Fruit fly (Drosophila melanogaster) whole organism, embryonic: Measurements from ENCODE around the gene ABCB7.

Source experiments
- Atf3 ChIP-seq: fragments of 200-800 bp; sonication (Bioruptor generic); optimal IDR thresholded peaks from 3 replicates; lab custom pipeline; 2016; ENCODE audit warnings: missing biosample characterization, missing genetic modification characterization
- B-H1 ChIP-seq: fragments of 200-800 bp; sonication (Bioruptor generic); IDR thresholded peaks from 3 replicates; pipeline ENCODE4 v1.3.6; 2022; ENCODE audit warnings: missing biosample characterization, missing genetic modification characterization
- BtbVII ChIP-seq: fragments of 200-800 bp; sonication (Bioruptor generic); optimal IDR thresholded peaks from 3 replicates; lab custom pipeline; 2017; ENCODE audit warnings: missing biosample characterization, mild to moderate bottlenecking, missing genetic modification characterization
- CG10654 ChIP-seq: fragments of 200-800 bp; sonication (Bioruptor generic); optimal IDR thresholded peaks from 2 replicates; lab custom pipeline; 2016; ENCODE audit warnings: missing biosample characterization, missing genetic modification characterization
- CG11093 ChIP-seq: fragments of 200-800 bp; sonication (Bioruptor generic); IDR thresholded peaks from 3 replicates; pipeline ENCODE4 v1.3.6; 2022; ENCODE audit warnings: missing biosample characterization, missing genetic modification characterization
- CG12071 ChIP-seq: fragments of 200-800 bp; sonication (Bioruptor generic); optimal IDR thresholded peaks from 3 replicates; lab custom pipeline; 2018; ENCODE audit warnings: missing biosample characterization, mild to moderate bottlenecking, missing genetic modification characterization
- CG12219 ChIP-seq: fragments of 200-800 bp; sonication (Bioruptor generic); optimal IDR thresholded peaks from 3 replicates; lab custom pipeline; 2018; ENCODE audit warnings: missing biosample characterization, mild to moderate bottlenecking, missing genetic modification characterization
- CG14014 ChIP-seq: fragments of 200-800 bp; sonication (Bioruptor generic); IDR thresholded peaks from 2 replicates; pipeline ENCODE4 v1.3.6; 2022; ENCODE audit warnings: missing biosample characterization, missing genetic modification characterization
- CG14710 ChIP-seq: fragments of 200-800 bp; sonication (Bioruptor generic); optimal IDR thresholded peaks from 3 replicates; lab custom pipeline; 2019; ENCODE audit warnings: missing biosample characterization, mild to moderate bottlenecking, missing genetic modification characterization, moderate library complexity
- CG30020 ChIP-seq: fragments of 200-800 bp; optimal IDR thresholded peaks from 2 replicates; lab custom pipeline; 2019; ENCODE audit warnings: missing biosample characterization, mild to moderate bottlenecking, missing genetic modification characterization, moderate library complexity
- CG31224 ChIP-seq: fragments of 200-800 bp; sonication (Bioruptor generic); IDR thresholded peaks from 2 replicates; pipeline ENCODE4 v1.3.6; 2022; ENCODE audit warnings: missing biosample characterization, missing genetic modification characterization
- CG3281 ChIP-seq: fragments of 200-800 bp; sonication (Bioruptor generic); optimal IDR thresholded peaks from 3 replicates; lab custom pipeline; 2017; ENCODE audit warnings: missing biosample characterization, mild to moderate bottlenecking, missing genetic modification characterization
- CG4282 ChIP-seq: fragments of 200-800 bp; sonication (Bioruptor generic); optimal IDR thresholded peaks from 2 replicates; lab custom pipeline; 2016; ENCODE audit warnings: missing biosample characterization, missing genetic modification characterization
- CG4360 ChIP-seq: fragments of 200-800 bp; sonication (Bioruptor generic); IDR thresholded peaks from 2 replicates; pipeline ENCODE4 v1.3.6; 2022; ENCODE audit warnings: missing biosample characterization, missing genetic modification characterization
- CG4404 ChIP-seq: fragments of 200-800 bp; sonication (Bioruptor generic); IDR thresholded peaks from 2 replicates; pipeline ENCODE4 v1.3.6; 2022; ENCODE audit warnings: missing biosample characterization, missing genetic modification characterization
- CG4424 ChIP-seq: fragments of 200-800 bp; sonication (Bioruptor generic); optimal IDR thresholded peaks from 3 replicates; lab custom pipeline; 2016; ENCODE audit warnings: missing biosample characterization, missing genetic modification characterization
- CG4730 ChIP-seq: fragments of 200-800 bp; sonication (Bioruptor generic); IDR thresholded peaks from 2 replicates; pipeline ENCODE4 v1.3.6; 2022; ENCODE audit warnings: missing biosample characterization, missing genetic modification characterization
- CG8478 ChIP-seq: fragments of >200 bp; optimal IDR thresholded peaks from 2 replicates; lab custom pipeline; 2018
- CG8765 ChIP-seq: fragments of 200-800 bp; sonication (Bioruptor generic); IDR thresholded peaks from 2 replicates; pipeline ENCODE4 v1.3.6; 2022; ENCODE audit warnings: missing biosample characterization, missing genetic modification characterization
- CG9727 ChIP-seq: fragments of 200-800 bp; sonication (Bioruptor generic); optimal IDR thresholded peaks from 3 replicates; lab custom pipeline; 2017; ENCODE audit warnings: missing biosample characterization, mild to moderate bottlenecking, missing genetic modification characterization
- CHES-1-like ChIP-seq: fragments of 200-800 bp; sonication (Bioruptor generic); optimal IDR thresholded peaks from 2 replicates; lab custom pipeline; 2016; ENCODE audit warnings: missing biosample characterization, missing genetic modification characterization
- Dll ChIP-seq: fragments of 200-800 bp; sonication (Bioruptor generic); IDR thresholded peaks from 4 replicates; pipeline ENCODE4 v1.3.6; 2022; ENCODE audit warnings: missing biosample characterization, missing genetic modification characterization; ENCODE audit not compliant: partially characterized antibody
- HmgD ChIP-seq: fragments of 200-800 bp; sonication (Bioruptor generic); optimal IDR thresholded peaks from 3 replicates; lab custom pipeline; 2016; ENCODE audit warnings: missing biosample characterization, missing genetic modification characterization
- Hr51 ChIP-seq, 2 experiments: fragments of 200-800 bp; sonication (Bioruptor generic); optimal IDR thresholded peaks; 2 replicates in 1 of 2; 3 replicates in 1 of 2; lab custom pipeline; 2016 to 2018; ENCODE audit warnings: missing biosample characterization in 2 of 2, missing genetic modification characterization in 2 of 2, mild to moderate bottlenecking in 1 of 2, moderate library complexity in 1 of 2
- Hr78 ChIP-seq, 2 experiments: fragments of 200-800 bp in 1 of 2; fragments of >200 bp in 1 of 2; sonication (Bioruptor generic) in 1 of 2; optimal IDR thresholded peaks; 2 replicates each; lab custom pipeline; 2017 to 2019; ENCODE audit warnings: missing biosample characterization in 2 of 2, missing genetic modification characterization in 2 of 2, mild to moderate bottlenecking in 1 of 2, moderate library complexity in 1 of 2
- Kr ChIP-seq: fragments of 200-800 bp; sonication (Bioruptor generic); optimal IDR thresholded peaks from 2 replicates; lab custom pipeline; 2017; ENCODE audit warnings: missing biosample characterization, mild to moderate bottlenecking, missing genetic modification characterization
- Nf-YA ChIP-seq: fragments of 200-800 bp; sonication (Bioruptor generic); IDR thresholded peaks from 2 replicates; pipeline ENCODE4 v1.3.6; 2022; ENCODE audit warnings: missing biosample characterization, missing genetic modification characterization
- Ravus ChIP-seq: fragments of 200-800 bp; sonication (Bioruptor generic); IDR thresholded peaks from 2 replicates; pipeline ENCODE4 v1.3.6; 2022; ENCODE audit warnings: missing biosample characterization, missing genetic modification characterization
- YL-1 ChIP-seq: fragments of 200-800 bp; sonication (Bioruptor generic); optimal IDR thresholded peaks from 3 replicates; lab custom pipeline; 2017; ENCODE audit warnings: missing biosample characterization, mild to moderate bottlenecking, missing genetic modification characterization
- ab ChIP-seq: fragments of 200-800 bp; sonication (Bioruptor generic); optimal IDR thresholded peaks from 2 replicates; lab custom pipeline; 2016; ENCODE audit warnings: missing biosample characterization, missing genetic modification characterization
- bigmax ChIP-seq: fragments of 200-800 bp; sonication (Bioruptor generic); optimal IDR thresholded peaks from 2 replicates; lab custom pipeline; 2018; ENCODE audit warnings: missing biosample characterization, mild to moderate bottlenecking, missing genetic modification characterization
- bowl ChIP-seq: fragments of 200-800 bp; sonication (Bioruptor generic); IDR thresholded peaks from 2 replicates; pipeline ENCODE4 v1.3.6; 2022; ENCODE audit warnings: missing biosample characterization, missing genetic modification characterization
- ci ChIP-seq: fragments of 200-800 bp; sonication (Bioruptor generic); IDR thresholded peaks from 3 replicates; pipeline ENCODE4 v1.3.6; 2022; ENCODE audit warnings: missing biosample characterization, missing genetic modification characterization
- crp ChIP-seq, 2 experiments: fragments of 200-800 bp; sonication (Bioruptor generic); optimal IDR thresholded peaks; 2 replicates in 1 of 2; 3 replicates in 1 of 2; lab custom pipeline; 2017; ENCODE audit warnings: missing biosample characterization in 2 of 2, missing genetic modification characterization in 2 of 2, mild to moderate bottlenecking in 1 of 2, moderate library complexity in 1 of 2
- dmrt99B ChIP-seq: fragments of 200-800 bp; sonication (Bioruptor generic); optimal IDR thresholded peaks from 2 replicates; lab custom pipeline; 2018; ENCODE audit warnings: missing biosample characterization, mild to moderate bottlenecking, missing genetic modification characterization, moderate library complexity
- en ChIP-seq: fragments of 200-800 bp; sonication (Bioruptor generic); optimal IDR thresholded peaks from 2 replicates; lab custom pipeline; 2016; ENCODE audit warnings: missing biosample characterization, missing genetic modification characterization
- klu ChIP-seq: fragments of 200-800 bp; sonication (Bioruptor generic); IDR thresholded peaks from 2 replicates; pipeline ENCODE4 v1.3.6; 2022; ENCODE audit warnings: missing biosample characterization, missing genetic modification characterization
- lov ChIP-seq, 2 experiments: fragments of 200-800 bp in 1 of 2; fragments of >200 bp in 1 of 2; sonication (Bioruptor generic) in 1 of 2; IDR thresholded peaks in 1 of 2; optimal IDR thresholded peaks in 1 of 2; 2 replicates in 1 of 2; 3 replicates in 1 of 2; pipeline versions ENCODE4 v1.3.6 to Lab custom; 2017 to 2022; ENCODE audit warnings: missing biosample characterization in 1 of 2, missing genetic modification characterization in 1 of 2
- nom ChIP-seq: fragments of 200-800 bp; sonication (Bioruptor generic); optimal IDR thresholded peaks from 2 replicates; lab custom pipeline; 2017; ENCODE audit warnings: missing biosample characterization, missing genetic modification characterization, mild to moderate bottlenecking, moderate library complexity, missing genetic modification reagents
- sima ChIP-seq: fragments of 200-800 bp; sonication (Bioruptor generic); optimal IDR thresholded peaks from 2 replicates; lab custom pipeline; 2016; ENCODE audit warnings: missing biosample characterization, missing genetic modification characterization
- tio ChIP-seq: fragments of 200-800 bp; sonication (Bioruptor generic); optimal IDR thresholded peaks from 2 replicates; lab custom pipeline; 2017; ENCODE audit warnings: missing biosample characterization, missing genetic modification characterization, inconsistent platforms
- tna ChIP-seq: fragments of 200-800 bp; sonication (Bioruptor generic); IDR thresholded peaks from 2 replicates; pipeline ENCODE4 v1.3.6; 2022; ENCODE audit warnings: missing biosample characterization, missing genetic modification characterization; ENCODE audit not compliant: partially characterized antibody

The ABCB7 gene

DNA sequence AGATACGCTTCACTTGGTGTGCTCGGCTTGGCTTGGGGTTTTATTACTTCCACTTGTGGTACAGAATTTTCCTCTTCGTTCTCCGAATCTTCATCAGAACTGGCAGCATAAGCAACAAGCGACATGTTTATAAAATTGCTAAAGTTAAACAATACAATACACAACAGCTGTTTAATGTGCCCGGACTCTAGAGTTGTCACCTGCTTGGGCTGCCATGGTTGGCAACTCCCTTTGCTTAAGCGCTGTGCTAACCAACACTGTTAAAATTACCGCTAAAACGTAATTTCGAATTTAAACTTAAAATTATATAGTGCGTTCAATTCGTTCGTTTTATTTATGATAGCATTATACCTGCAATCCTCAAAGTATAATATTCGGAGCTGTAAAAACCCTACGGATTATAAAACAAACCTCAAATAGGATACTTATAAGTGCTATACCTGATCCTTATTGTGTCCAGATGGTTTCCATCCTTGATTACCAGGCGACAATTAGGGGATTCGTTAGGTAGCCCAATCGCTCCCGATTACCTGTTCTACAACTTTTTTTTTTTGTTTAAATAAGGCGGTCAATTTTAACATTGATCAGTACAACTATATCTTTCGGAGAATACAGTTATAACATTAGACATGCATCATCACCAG, 29.2 kb downstream of the ABCB7 start, which contains the start of the genes CG17249 and Bro (continued):
- TF ChIP-seq CG4424 (no peak), CG4360 (GFP tag; lab: Robert Waterston, UW) (no peak), CG3281 (no peak), HmgD (GFP tag; lab: Kevin White, UChicago) (peak; percentile 30), ab (GFP tag; lab: Kevin White, UChicago) (no peak), crp (GFP tag; optimal IDR thresholded peaks at IDR 0.05; lab: Kevin White, UChicago) (peak; percentile 87 to 97), Hr78 (GFP tag; optimal IDR thresholded peaks at IDR 0.05; lab: Kevin White, UChicago) (no peak), CG8478 (lab: Kevin White, UChicago) (no peak), CG4404 (GFP tag; lab: Robert Waterston, UW) (no peak), nom (GFP tag; lab: Kevin White, UChicago) (no peak), Dll (GFP tag; lab: Robert Waterston, UW) (0 out of 4 replicates have a peak, but pooled peaks have one; percentile 19), YL-1 (GFP tag; lab: Kevin White, UChicago) (peak; percentile 27), Kr (GFP tag; lab: Kevin White, UChicago) (no peak), CG14014 (no peak), bigmax (no peak), CG9727 (GFP tag; lab: Kevin White, UChicago) (no peak), CHES-1-like (GFP tag; lab: Kevin White, UChicago) (peak; percentile 55), CG10654 (no peak), Ravus (GFP tag; lab: Robert Waterston, UW) (no peak), CG4730 (GFP tag; lab: Robert Waterston, UW) (no peak), CG8765 (no peak), Hr51 (GFP tag; optimal IDR thresholded peaks at IDR 0.05; lab: Kevin White, UChicago) (peak in 1 of 2 experiments; percentile 57), Nf-YA (GFP tag; lab: Robert Waterston, UW) (no peak), tio (no peak), BtbVII (GFP tag; lab: Kevin White, UChicago) (no peak), CG4282 (GFP tag; lab: Kevin White, UChicago) (peak; percentile 63), CG11093 (no peak), bowl (no peak), CG12219 (GFP tag; lab: Kevin White, UChicago) (no peak), klu (GFP tag; lab: Robert Waterston, UW) (no peak), CG30020 (tag; lab: Kevin White, UChicago) (no peak), en (no peak), CG14710 (peak; percentile 71), tna (GFP tag; lab: Robert Waterston, UW) (no peak), B-H1 (GFP tag; lab: Robert Waterston, UW) (no peak), lov (optimal IDR thresholded peaks at IDR 0.05; lab: Kevin White, UChicago) (no peak), lov (GFP tag; IDR thresholded peaks at IDR 0.05; lab: Robert Waterston, UW) (peak; percentile 61; the same call in 2 of the 3 replicates), sima (GFP tag; lab: Kevin White, UChicago) (no peak), CG12071 (GFP tag; lab: Kevin White, UChicago) (no peak), ci (peak; percentile 23; the same call in 1 of the 3 replicates), Atf3 (no peak), dmrt99B (tag; lab: Kevin White, UChicago) (no peak), CG31224 (no peak)
